Fruit fly (Drosophila melanogaster) whole organism, prepupa: Measurements from ENCODE around the gene CG16812.

Experiments used
- Blimp-1 ChIP-seq: fragments of 200-800 bp; sonication (Bioruptor generic); optimal IDR thresholded peaks from 3 replicates; lab custom pipeline; 2017; ENCODE audit warnings: missing biosample characterization, missing genetic modification characterization, mild to moderate bottlenecking, moderate library complexity, missing genetic modification reagents
- CG11902 ChIP-seq: fragments of 200-800 bp; sonication (Bioruptor generic); optimal IDR thresholded peaks from 3 replicates; lab custom pipeline; 2016; ENCODE audit warnings: missing biosample characterization, missing genetic modification characterization
- CG15336 ChIP-seq: fragments of 200-800 bp; sonication (Bioruptor generic); IDR thresholded peaks from 2 replicates; pipeline ENCODE4 v1.3.6; 2022; ENCODE audit warnings: missing biosample characterization, missing genetic modification characterization
- CG1621 ChIP-seq: fragments of 200-800 bp; sonication (Bioruptor generic); optimal IDR thresholded peaks from 3 replicates; lab custom pipeline; 2018; ENCODE audit warnings: missing biosample characterization, mild to moderate bottlenecking, missing genetic modification characterization
- CG16779 ChIP-seq: fragments of 200-800 bp; sonication (Bioruptor generic); optimal IDR thresholded peaks from 3 replicates; lab custom pipeline; 2017; ENCODE audit warnings: missing biosample characterization, mild to moderate bottlenecking, missing genetic modification characterization
- CG3032 ChIP-seq: fragments of 200-800 bp; optimal IDR thresholded peaks from 2 replicates; lab custom pipeline; 2019; ENCODE audit warnings: missing biosample characterization, mild to moderate bottlenecking, missing genetic modification characterization, moderate library complexity
- CG31627 ChIP-seq: fragments of 200-800 bp; sonication (Bioruptor generic); optimal IDR thresholded peaks from 3 replicates; lab custom pipeline; 2016; ENCODE audit warnings: missing biosample characterization, missing genetic modification characterization
- CG32006 ChIP-seq: fragments of 200-800 bp; sonication (Bioruptor generic); optimal IDR thresholded peaks from 3 replicates; lab custom pipeline; 2017; ENCODE audit warnings: missing biosample characterization, mild to moderate bottlenecking, missing genetic modification characterization
- CG3919 ChIP-seq: fragments of 200-800 bp; sonication (Bioruptor generic); optimal IDR thresholded peaks from 3 replicates; lab custom pipeline; 2016; ENCODE audit warnings: missing biosample characterization, missing genetic modification characterization
- CG6163 ChIP-seq: fragments of 200-800 bp; sonication (Bioruptor generic); IDR thresholded peaks from 3 replicates; pipeline ENCODE4 v1.3.6; 2022; ENCODE audit warnings: missing biosample characterization, missing genetic modification characterization
- CG6276 ChIP-seq: fragments of 200-800 bp; sonication (Bioruptor generic); optimal IDR thresholded peaks from 2 replicates; lab custom pipeline; 2017; ENCODE audit warnings: missing biosample characterization, mild to moderate bottlenecking, missing genetic modification characterization
- CG6792 ChIP-seq: fragments of 200-800 bp; sonication (Bioruptor generic); optimal IDR thresholded peaks from 3 replicates; lab custom pipeline; 2016; ENCODE audit warnings: missing biosample characterization, missing genetic modification characterization
- CG6808 ChIP-seq: fragments of 200-800 bp; sonication (Bioruptor generic); optimal IDR thresholded peaks from 3 replicates; lab custom pipeline; 2017; ENCODE audit warnings: missing biosample characterization, missing genetic modification characterization, mild to moderate bottlenecking, moderate library complexity, missing genetic modification reagents
- CG6854 ChIP-seq: fragments of 200-800 bp; sonication (Bioruptor generic); optimal IDR thresholded peaks from 2 replicates; lab custom pipeline; 2017; ENCODE audit warnings: missing biosample characterization, mild to moderate bottlenecking, missing genetic modification characterization
- CG7368 ChIP-seq: fragments of 200-800 bp; sonication (Bioruptor generic); optimal IDR thresholded peaks from 3 replicates; lab custom pipeline; 2016; ENCODE audit warnings: missing biosample characterization, missing genetic modification characterization
- CG8119 ChIP-seq: fragments of 200-800 bp; sonication (Bioruptor generic); IDR thresholded peaks from 3 replicates; pipeline ENCODE4 v1.3.6; 2022; ENCODE audit warnings: missing biosample characterization, missing genetic modification characterization
- CG8319 ChIP-seq: fragments of 200-800 bp; sonication (Bioruptor generic); optimal IDR thresholded peaks from 3 replicates; lab custom pipeline; 2016; ENCODE audit warnings: missing biosample characterization, missing genetic modification characterization
- CG8632 ChIP-seq: fragments of 200-800 bp; sonication (Bioruptor generic); optimal IDR thresholded peaks from 3 replicates; lab custom pipeline; 2016; ENCODE audit warnings: missing biosample characterization, missing genetic modification characterization
- Eip75B ChIP-seq: fragments of 200-800 bp; sonication (Bioruptor generic); optimal IDR thresholded peaks from 3 replicates; lab custom pipeline; 2016; ENCODE audit warnings: missing biosample characterization, missing genetic modification characterization
- Eip78C ChIP-seq: fragments of 200-800 bp; sonication (Bioruptor generic); peaks from one replicate; lab custom pipeline; 2016; ENCODE audit warnings: missing biosample characterization, missing genetic modification characterization
- Eip93F ChIP-seq: fragments of 200-800 bp; sonication (Bioruptor generic); optimal IDR thresholded peaks from 2 replicates; lab custom pipeline; 2016; ENCODE audit warnings: missing biosample characterization, mild to moderate bottlenecking, missing genetic modification characterization
- Ets21C ChIP-seq: fragments of 200-800 bp; sonication (Bioruptor generic); optimal IDR thresholded peaks from 3 replicates; lab custom pipeline; 2016; ENCODE audit warnings: missing biosample characterization, missing genetic modification characterization
- Hr38 ChIP-seq: sonication (Bioruptor generic); optimal IDR thresholded peaks from 2 replicates; lab custom pipeline; 2016; ENCODE audit warnings: missing biosample characterization, missing genetic modification characterization
- Hr4 ChIP-seq: fragments of 200-800 bp; sonication (Bioruptor generic); optimal IDR thresholded peaks from 3 replicates; lab custom pipeline; 2016; ENCODE audit warnings: missing biosample characterization, missing genetic modification characterization
- Met ChIP-seq: fragments of 200-800 bp; sonication (Bioruptor generic); optimal IDR thresholded peaks from 3 replicates; lab custom pipeline; 2016; ENCODE audit warnings: missing biosample characterization, missing genetic modification characterization
- Sox14 ChIP-seq: fragments of 200-800 bp; sonication (Bioruptor generic); optimal IDR thresholded peaks from 3 replicates; lab custom pipeline; 2016; ENCODE audit warnings: missing biosample characterization, missing genetic modification characterization
- Sox15 ChIP-seq: fragments of 200-800 bp; sonication (Bioruptor generic); optimal IDR thresholded peaks from 3 replicates; lab custom pipeline; 2016; ENCODE audit warnings: missing biosample characterization, missing genetic modification characterization
- acj6 ChIP-seq: fragments of 200-800 bp; sonication (Bioruptor generic); optimal IDR thresholded peaks from 3 replicates; lab custom pipeline; 2016; ENCODE audit warnings: missing biosample characterization, missing genetic modification characterization
- dac ChIP-seq: fragments of 200-800 bp; sonication (Bioruptor generic); optimal IDR thresholded peaks from 2 replicates; lab custom pipeline; 2017; ENCODE audit warnings: missing biosample characterization, mild to moderate bottlenecking, missing genetic modification characterization
- dsx ChIP-seq: fragments of 200-800 bp; optimal IDR thresholded peaks from 3 replicates; lab custom pipeline; 2019; ENCODE audit warnings: missing biosample characterization, mild to moderate bottlenecking, missing genetic modification characterization, moderate library complexity; ENCODE audit not compliant: poor library complexity, severe bottlenecking
- eg ChIP-seq: fragments of 200-800 bp; sonication (Bioruptor generic); IDR thresholded peaks from 3 replicates; pipeline ENCODE4 v1.3.6; 2022; ENCODE audit warnings: missing biosample characterization, missing genetic modification characterization
- esn ChIP-seq: fragments of 200-800 bp; sonication (Bioruptor generic); optimal IDR thresholded peaks from 2 replicates; lab custom pipeline; 2016; ENCODE audit warnings: missing biosample characterization, mild to moderate bottlenecking, missing genetic modification characterization, moderate library complexity
- fd59A ChIP-seq: fragments of 200-800 bp; sonication (Bioruptor generic); optimal IDR thresholded peaks from 2 replicates; lab custom pipeline; 2017; ENCODE audit warnings: missing biosample characterization, mild to moderate bottlenecking, missing genetic modification characterization, missing genetic modification reagents
- fd85E ChIP-seq: fragments of 200-800 bp; sonication (Bioruptor generic); optimal IDR thresholded peaks from 3 replicates; lab custom pipeline; 2016; ENCODE audit warnings: missing biosample characterization, missing genetic modification characterization
- fkh ChIP-seq: fragments of 200-800 bp; sonication (Bioruptor generic); optimal IDR thresholded peaks from 3 replicates; lab custom pipeline; 2017; ENCODE audit warnings: missing biosample characterization, mild to moderate bottlenecking, missing genetic modification characterization, moderate library complexity
- lz ChIP-seq: fragments of 200-800 bp; sonication (Bioruptor generic); optimal IDR thresholded peaks from 3 replicates; lab custom pipeline; 2016; ENCODE audit warnings: missing biosample characterization, missing genetic modification characterization
- net ChIP-seq: fragments of 200-800 bp; sonication (Bioruptor generic); optimal IDR thresholded peaks from 3 replicates; lab custom pipeline; 2016; ENCODE audit warnings: missing biosample characterization, missing genetic modification characterization
- ss ChIP-seq, 2 experiments: fragments of 200-800 bp; sonication (Bioruptor generic); optimal IDR thresholded peaks; 2 replicates in 1 of 2; 3 replicates in 1 of 2; lab custom pipeline; 2017 to 2018; ENCODE audit warnings: mild to moderate bottlenecking in 2 of 2, missing biosample characterization in 2 of 2, missing genetic modification characterization in 2 of 2, moderate library complexity in 1 of 2
- svp ChIP-seq: fragments of 200-800 bp; sonication (Bioruptor generic); peaks from one replicate; lab custom pipeline; 2016; ENCODE audit warnings: missing biosample characterization, missing genetic modification characterization
- topi ChIP-seq: fragments of 200-800 bp; sonication (Bioruptor generic); optimal IDR thresholded peaks from 3 replicates; lab custom pipeline; 2016; ENCODE audit warnings: missing biosample characterization, missing genetic modification characterization
- vri ChIP-seq: fragments of 200-800 bp; sonication (Bioruptor generic); optimal IDR thresholded peaks from 3 replicates; lab custom pipeline; 2016; ENCODE audit warnings: missing biosample characterization, mild to moderate bottlenecking, missing genetic modification characterization

Gene CG16812

DNA sequence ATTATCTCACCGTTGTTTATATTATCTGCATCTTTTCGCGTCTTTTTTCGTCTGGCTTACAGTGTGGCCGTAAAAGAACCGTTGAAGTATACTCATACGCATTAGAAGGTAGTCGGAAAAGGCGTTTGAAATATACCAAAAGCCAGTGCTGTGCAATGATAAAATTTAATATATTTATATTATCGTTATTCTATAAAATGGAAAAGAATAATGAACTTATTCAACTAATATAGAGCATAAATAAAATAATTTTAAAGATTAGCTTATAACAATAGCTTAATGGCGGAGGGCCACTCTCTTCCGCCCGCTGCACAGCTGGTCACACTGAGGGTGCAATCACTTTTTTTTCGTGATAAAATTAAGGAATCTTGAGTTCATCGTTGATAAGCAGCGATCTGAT is 30.5 kb upstream of the CG16812 start, which contains the start of the genes CG16974 and Edem2 (continued):
- TF ChIP-seq Met (no peak), net (no peak), topi (GFP tag; lab: Kevin White, UChicago) (no peak), CG15336 (GFP tag; lab: Robert Waterston, UW) (no peak), CG8119 (GFP tag; lab: Robert Waterston, UW) (peak; percentile 37; the same call in 1 of the 3 replicates), fd85E (GFP tag; lab: Kevin White, UChicago) (no peak), Hr38 (no peak), Blimp-1 (GFP tag; lab: Kevin White, UChicago) (no peak), ss (GFP tag; optimal IDR thresholded peaks at IDR 0.05; lab: Kevin White, UChicago) (no peak), lz (GFP tag; lab: Kevin White, UChicago) (no peak), Hr4 (GFP tag; lab: Kevin White, UChicago) (no peak), CG32006 (GFP tag; lab: Kevin White, UChicago) (no peak), dac (no peak), CG8632 (GFP tag; lab: Kevin White, UChicago) (no peak), vri (GFP tag; lab: Kevin White, UChicago) (peak; percentile 69), Sox14 (no peak), CG31627 (no peak), CG1621 (tag; lab: Kevin White, UChicago) (no peak), CG6792 (GFP tag; lab: Kevin White, UChicago) (no peak), Eip93F (GFP tag; lab: Kevin White, UChicago) (peak; percentile 68), CG6163 (GFP tag; lab: Robert Waterston, UW) (peak; percentile 49; the same call in 2 of the 3 replicates), CG6276 (no peak), CG11902 (GFP tag; lab: Kevin White, UChicago) (peak; percentile 39), dsx (no peak), acj6 (GFP tag; lab: Kevin White, UChicago) (no peak), CG16779 (no peak), CG8319 (GFP tag; lab: Kevin White, UChicago) (no peak), CG3919 (no peak), fd59A (peak; percentile 3)

DNA sequence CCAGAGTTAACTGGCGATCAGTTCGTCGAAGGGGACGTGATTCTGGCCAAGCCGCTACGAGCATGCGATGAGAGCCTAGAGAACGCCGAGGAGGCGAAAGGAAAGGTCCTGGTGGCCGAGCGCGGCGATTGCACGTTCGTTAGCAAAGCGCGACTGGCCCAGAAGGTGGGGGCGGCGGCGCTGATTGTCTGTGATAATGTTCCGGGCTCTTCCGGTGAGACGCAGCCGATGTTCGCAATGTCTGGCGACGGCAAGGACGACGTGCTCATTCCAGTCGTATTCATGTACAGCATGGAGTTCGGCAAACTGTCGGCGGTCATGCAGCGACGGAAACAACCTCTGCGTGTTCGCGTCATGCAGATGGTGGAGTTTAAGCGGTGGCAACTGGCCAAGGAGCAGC is 26.6 kb upstream of the CG16812 start:
- no peak for TF ChIP-seq CG7368
- TF ChIP-seq fkh (GFP tag; lab: Kevin White, UChicago): no peak
- no peak for TF ChIP-seq CG3032 (tag; lab: Kevin White, UChicago)

DNA sequence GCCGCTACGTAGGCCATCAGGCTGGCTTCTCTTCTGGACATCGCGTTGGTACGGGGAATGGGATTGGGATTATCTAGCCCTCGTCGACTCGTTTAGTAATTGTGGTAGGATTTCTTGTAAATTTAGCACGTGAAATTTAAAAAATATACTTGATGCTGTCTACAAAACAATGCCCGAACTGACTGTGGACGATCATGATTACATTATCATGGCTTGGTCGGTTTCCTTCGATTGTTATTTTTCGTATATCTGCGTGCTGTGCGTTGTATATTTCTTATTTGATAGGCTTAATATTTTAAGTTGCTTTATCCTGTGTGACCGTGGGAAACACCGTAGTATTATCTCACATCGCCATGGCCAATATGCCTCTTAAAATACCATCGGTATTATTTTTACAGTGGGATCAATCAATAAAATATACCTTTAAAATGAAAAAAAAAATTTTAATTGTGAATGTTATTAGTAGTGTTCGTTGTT is 19.4 kb upstream of the CG16812 start, which contains the start of gene CG16972:
Gene CG16972 (minus strand): TSS at position 336 of the 477 bp plus-strand sequence.
- TF ChIP-seq Ets21C (no peak), ss (GFP tag; optimal IDR thresholded peaks at IDR 0.05; lab: Kevin White, UChicago) (no peak), Eip75B (GFP tag; lab: Kevin White, UChicago) (no peak), fd59A (no peak), CG8319 (GFP tag; lab: Kevin White, UChicago) (no peak), CG1621 (tag; lab: Kevin White, UChicago) (peak; percentile 99), CG8119 (GFP tag; lab: Robert Waterston, UW) (0 out of 3 replicates have a peak, but pooled peaks have one; percentile 15), topi (GFP tag; lab: Kevin White, UChicago) (no peak)

DNA sequence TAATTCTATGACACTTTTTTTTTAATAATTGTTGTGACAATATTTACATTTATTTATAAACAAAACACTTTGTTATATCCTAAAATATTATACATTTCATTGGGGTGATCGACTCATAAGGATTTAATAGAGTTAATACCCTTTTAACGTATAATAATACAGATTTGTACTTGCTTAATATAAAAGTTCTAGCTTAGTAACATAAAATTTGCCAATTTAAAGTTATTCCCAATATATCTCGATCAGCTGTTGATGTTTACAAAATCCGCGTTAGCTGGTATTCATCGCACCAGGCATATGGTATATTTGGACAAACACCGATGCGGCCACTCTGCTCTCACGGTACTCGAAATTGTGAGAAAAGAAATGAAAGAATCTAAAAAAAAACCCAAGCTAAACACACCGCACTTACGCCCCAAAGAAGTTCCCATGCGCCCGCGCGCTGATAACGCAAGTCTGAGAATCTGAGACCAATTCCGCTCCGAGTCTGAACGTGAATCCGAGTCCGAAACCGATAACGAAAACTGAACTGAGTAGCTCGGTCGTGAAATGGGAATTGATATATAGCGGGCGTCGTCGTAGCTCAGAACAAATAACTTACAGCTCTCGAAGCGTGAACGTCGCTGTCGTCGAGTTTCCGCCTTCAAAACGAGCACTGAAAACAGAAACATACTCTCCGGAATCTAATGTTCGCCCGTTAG is 18.8 kb upstream of the CG16812 start, which contains the start of gene Pect:
Gene Pect (plus strand): TSS at position 326 of the 701 bp plus-strand sequence.
- TF ChIP-seq CG3032 (tag; lab: Kevin White, UChicago) (peak; percentile 68), CG7368 (no peak), esn (GFP tag; lab: Kevin White, UChicago) (peak; percentile 41), eg (GFP tag; lab: Robert Waterston, UW) (peak; percentile 37; the same call in 2 of the 3 replicates), Sox15 (GFP tag; lab: Kevin White, UChicago) (peak; percentile 13), fkh (GFP tag; lab: Kevin White, UChicago) (peak; percentile 54), svp (GFP tag; lab: Kevin White, UChicago) (peak; percentile 73), CG15336 (GFP tag; lab: Robert Waterston, UW) (peak; percentile 44), CG6854 (GFP tag; lab: Kevin White, UChicago) (peak; percentile 67), CG6808 (no peak), lz (GFP tag; lab: Kevin White, UChicago) (peak; percentile 31), CG6163 (GFP tag; lab: Robert Waterston, UW) (peak; percentile 57; the same call in 2 of the 3 replicates), Eip78C (GFP tag; lab: Kevin White, UChicago) (peak; percentile 67), CG32006 (GFP tag; lab: Kevin White, UChicago) (no peak)
